Worm (Caenorhabditis elegans): ENCODE measurements around the gene C55A6.7.

C55A6.7 gene

DNA sequence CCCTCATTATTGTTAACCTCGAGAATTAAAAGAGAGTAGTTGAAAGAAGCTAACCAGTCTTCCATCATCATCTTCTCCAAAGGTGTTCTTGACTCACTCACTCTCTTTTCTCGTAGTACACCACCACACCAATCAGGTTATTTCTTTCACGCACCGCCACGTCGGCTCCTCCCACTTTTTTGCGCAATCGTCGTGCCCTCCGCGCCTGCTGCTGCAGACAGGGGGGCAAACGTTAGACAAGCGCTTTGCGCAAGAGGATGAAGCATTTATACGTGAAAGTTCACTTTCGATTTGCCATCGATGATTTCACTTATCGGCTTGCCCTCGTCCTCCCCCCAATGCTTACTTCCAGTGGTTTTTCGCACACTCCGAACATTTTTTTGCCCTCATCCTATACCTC is 5.0 kb upstream of the C55A6.7 start (continued):
- no peak for TF ChIP-seq dve-1 (tag; optimal IDR thresholded peaks at IDR 0.05; ENCODE audit: insufficient read depth)
- no peak for TF ChIP-seq F44E2.7 (GFP tag; IDR thresholded peaks at IDR 0.05)
- TF ChIP-seq hmg-1.1 (GFP tag; IDR thresholded peaks at IDR 0.05), result 0 out of 2 replicates have a peak, but pooled peaks have one; percentile 32
- no peak for TF ChIP-seq mxl-2 (GFP tag; conservative IDR thresholded peaks at IDR 0.05)
- TF ChIP-seq zip-11 (GFP tag; IDR thresholded peaks at IDR 0.05), result no peak
- TF ChIP-seq gei-8 (GFP tag; optimal IDR thresholded peaks at IDR 0.05), result no peak

ce11 chrV:11521448-11521847 is 1.1 kb upstream of the C55A6.7 start, which contains the start of gene pafo-1:
pafo-1 (plus strand) TSS chrV:11521703.
- no peak for TF ChIP-seq ama-1 (optimal IDR thresholded peaks at IDR 0.05)
- TF ChIP-seq ceh-62 (tag; optimal IDR thresholded peaks at IDR 0.05), result no peak
- TF ChIP-seq madf-9 (GFP tag; conservative IDR thresholded peaks at IDR 0.05), result peak; percentile 46; the same call in 1 of the 2 replicates
- TF ChIP-seq zfp-3 (GFP tag; conservative IDR thresholded peaks at IDR 0.05), result 0 out of 2 replicates have a peak, but pooled peaks have one; percentile 45
- TF ChIP-seq F26F4.8 (GFP tag; conservative IDR thresholded peaks at IDR 0.05), result no peak
- peak; percentile 57 for TF ChIP-seq nhr-11 (tag; optimal IDR thresholded peaks at IDR 0.05)
- TF ChIP-seq hlh-30 (tag; optimal IDR thresholded peaks at IDR 0.05; ENCODE audit: insufficient read depth), result peak; percentile 79
- no peak for TF ChIP-seq ceh-44 (GFP tag; IDR thresholded peaks at IDR 0.05)
- TF ChIP-seq egl-27 (tag; optimal IDR thresholded peaks at IDR 0.05), result no peak
- TF ChIP-seq ceh-20 (GFP tag; IDR thresholded peaks at IDR 0.05), result peak; percentile 82
- TF ChIP-seq cey-2 (tag; optimal IDR thresholded peaks at IDR 0.05; ENCODE audit: borderline replicate concordance, insufficient read depth), result no peak
- TF ChIP-seq nhr-10 (tag; optimal IDR thresholded peaks at IDR 0.05), result no peak
- no peak for TF ChIP-seq zfp-2 (tag; optimal IDR thresholded peaks at IDR 0.05)
- no peak for TF ChIP-seq ceh-82 (tag; optimal IDR thresholded peaks at IDR 0.05)
- no peak for TF ChIP-seq nhr-41 (GFP tag; IDR thresholded peaks at IDR 0.05)
- no peak for TF ChIP-seq zag-1 (tag; optimal IDR thresholded peaks at IDR 0.05)
- no peak for TF ChIP-seq set-16 (GFP tag; IDR thresholded peaks at IDR 0.05)
- no peak for TF ChIP-seq daf-12 (tag; optimal IDR thresholded peaks at IDR 0.05)
- peak; percentile 73 for TF ChIP-seq F37D6.2 (tag; optimal IDR thresholded peaks at IDR 0.05)
- peak; percentile 75 for TF ChIP-seq lin-13 (GFP tag; optimal IDR thresholded peaks at IDR 0.05)
- no peak for TF ChIP-seq ztf-11 (tag; optimal IDR thresholded peaks at IDR 0.05)
- TF ChIP-seq egl-43 (GFP tag; IDR thresholded peaks at IDR 0.05), result 0 out of 2 replicates have a peak, but pooled peaks have one; percentile 46
- peak; percentile 90 for TF ChIP-seq T26A8.4 (GFP tag; IDR thresholded peaks at IDR 0.05)
- peak; percentile 66; the same call in 1 of the 2 replicates for TF ChIP-seq daf-19 (GFP tag; conservative IDR thresholded peaks at IDR 0.05)
- no peak for TF ChIP-seq lin-39 (tag; optimal IDR thresholded peaks at IDR 0.05)
- no peak for TF ChIP-seq aly-2 (tag; optimal IDR thresholded peaks at IDR 0.05)
- TF ChIP-seq Y5F2A.4 (GFP tag; optimal IDR thresholded peaks at IDR 0.05), result no peak
- no peak for TF ChIP-seq ceh-28 (tag; optimal IDR thresholded peaks at IDR 0.05)
- TF ChIP-seq ceh-32 (tag; optimal IDR thresholded peaks at IDR 0.05; ENCODE audit: poor library complexity), result peak; percentile 37
- no peak for TF ChIP-seq dmd-9 (GFP tag; IDR thresholded peaks at IDR 0.05)
- peak; percentile 9 for TF ChIP-seq lin-15B (tag; optimal IDR thresholded peaks at IDR 0.05)
- no peak for TF ChIP-seq mep-1 (tag; optimal IDR thresholded peaks at IDR 0.05)
- TF ChIP-seq sdz-12 (GFP tag; optimal IDR thresholded peaks at IDR 0.05), result no peak
- TF ChIP-seq nhr-111 (GFP tag; optimal IDR thresholded peaks at IDR 0.05), result no peak
- TF ChIP-seq ZK337.2 (GFP tag; IDR thresholded peaks at IDR 0.05), result no peak
- peak; percentile 39 for TF ChIP-seq spr-3 (GFP tag; optimal IDR thresholded peaks at IDR 0.05)
- no peak for TF ChIP-seq zip-11 (GFP tag; IDR thresholded peaks at IDR 0.05)
- TF ChIP-seq mxl-3 (GFP tag; optimal IDR thresholded peaks at IDR 0.05), result peak; percentile 47
- no peak for TF ChIP-seq tag-97 (GFP tag; IDR thresholded peaks at IDR 0.05)
- peak; percentile 99 for TF ChIP-seq dpl-1 (GFP tag; optimal IDR thresholded peaks at IDR 0.05)
- no peak for TF ChIP-seq nhr-237 (tag; optimal IDR thresholded peaks at IDR 0.05)
- 0 out of 2 replicates have a peak, but pooled peaks have one; percentile 39 for TF ChIP-seq saeg-2 (GFP tag; IDR thresholded peaks at IDR 0.05)
- TF ChIP-seq F10B5.3 (tag; optimal IDR thresholded peaks at IDR 0.05), result peak; percentile 73
- TF ChIP-seq mdl-1 (tag; optimal IDR thresholded peaks at IDR 0.05), result peak in 1 of 2 experiments; percentile 52
- TF ChIP-seq daf-8 (GFP tag; IDR thresholded peaks at IDR 0.05), result no peak
